Worm (Caenorhabditis elegans) whole organism, mixed stage, embryonic: ENCODE results near the gene C45G9.8.

Experiments used
- blmp-1 ChIP-seq: fragments of 150-350 bp; optimal IDR thresholded peaks from 2 replicates; lab custom pipeline; 2014; ENCODE audit warnings: missing biosample characterization, missing genetic modification characterization
- lin-13 ChIP-seq: fragments of 150-350 bp; optimal IDR thresholded peaks from 2 replicates; lab custom pipeline; 2014; ENCODE audit warnings: missing biosample characterization, missing genetic modification characterization
- nhr-76 ChIP-seq: sonication (generic microtip); optimal IDR thresholded peaks from 2 replicates; lab custom pipeline; 2017; ENCODE audit warnings: missing biosample characterization, missing genetic modification characterization
- unc-120 ChIP-seq: sonication (generic microtip); optimal IDR thresholded peaks from 2 replicates; lab custom pipeline; 2017; ENCODE audit warnings: missing genetic modification characterization, missing compliant biosample characterization; ENCODE audit not compliant: poor library complexity, severe bottlenecking
- unc-62 ChIP-seq: fragments of 150-350 bp; optimal IDR thresholded peaks from 2 replicates; lab custom pipeline; 2014; ENCODE audit warnings: missing biosample characterization, missing genetic modification reagents, missing genetic modification characterization
- ztf-11 ChIP-seq: fragments of 150-350 bp; optimal IDR thresholded peaks from 2 replicates; lab custom pipeline; 2014; ENCODE audit warnings: missing biosample characterization, missing genetic modification characterization

- TF ChIP-seq lin-13 (no peak), nhr-76 (tag; lab: Kevin White, UChicago) (no peak), blmp-1 (tag; lab: Kevin White, UChicago) (no peak), unc-120 (tag; lab: Kevin White, UChicago) (no peak), ztf-11 (tag; lab: Kevin White, UChicago) (no peak), unc-62 (GFP tag; lab: Kevin White, UChicago) (no peak)
These were observed 5.7 kb downstream of the C45G9.8 start, which contains the start of gene C45G9.5 for ce11 chrIII:5047740-5048139.
